Worm (Caenorhabditis elegans): Measurements from ENCODE around the gene best-19.

The best-19 gene

ce11 chrIV:283347-283746 lies at the start of gene best-19:
Gene best-19, plus strand, starts transcription at chrIV:283647.
- TF ChIP-seq fkh-10 (GFP tag; optimal IDR thresholded peaks at IDR 0.05) (peak; percentile 41), eor-1 (tag; optimal IDR thresholded peaks at IDR 0.05) (no peak)

ce11 chrIV:236138-236537 lies 47.3 kb upstream of the best-19 start:
- no peak for TF ChIP-seq pqm-1 (tag; optimal IDR thresholded peaks at IDR 0.05)
- TF ChIP-seq elt-2 (tag; optimal IDR thresholded peaks at IDR 0.05), result no peak
- TF ChIP-seq zag-1 (tag; optimal IDR thresholded peaks at IDR 0.05), result no peak
- TF ChIP-seq nhr-237 (tag; optimal IDR thresholded peaks at IDR 0.05), result no peak
- no peak for TF ChIP-seq egl-5 (tag; optimal IDR thresholded peaks at IDR 0.05)
- no peak for TF ChIP-seq hmg-11 (tag; optimal IDR thresholded peaks at IDR 0.05)
- no peak for TF ChIP-seq ceh-16 (tag; optimal IDR thresholded peaks at IDR 0.05)
- TF ChIP-seq nhr-43 (tag; optimal IDR thresholded peaks at IDR 0.05; ENCODE audit: poor library complexity, severe bottlenecking), result no peak
- TF ChIP-seq fkh-10 (GFP tag; optimal IDR thresholded peaks at IDR 0.05), result no peak
- TF ChIP-seq nfya-1 (tag; optimal IDR thresholded peaks at IDR 0.05; ENCODE audit: insufficient read depth), result no peak
- no peak for TF ChIP-seq elt-1 (tag; optimal IDR thresholded peaks at IDR 0.05)
- no peak for TF ChIP-seq aly-2 (tag; optimal IDR thresholded peaks at IDR 0.05)
- TF ChIP-seq unc-39 (tag; optimal IDR thresholded peaks at IDR 0.05), result no peak
- no peak for TF ChIP-seq ztf-11 (tag; optimal IDR thresholded peaks at IDR 0.05)
- TF ChIP-seq snpc-4 (tag; optimal IDR thresholded peaks at IDR 0.05), result no peak
- no peak for TF ChIP-seq skn-1 (tag; optimal IDR thresholded peaks at IDR 0.05)
- no peak for TF ChIP-seq sea-2 (GFP tag; optimal IDR thresholded peaks at IDR 0.05)
- TF ChIP-seq ztf-4 (tag; optimal IDR thresholded peaks at IDR 0.05), result no peak

ce11 chrIV:237350-237749 lies 46.1 kb upstream of the best-19 start, which contains the start of gene ints-13:
Gene ints-13, minus strand, starts transcription at chrIV:237450.
- TF ChIP-seq nhr-67 (tag; optimal IDR thresholded peaks at IDR 0.05) (no peak), pqm-1 (tag; optimal IDR thresholded peaks at IDR 0.05) (no peak), fkh-10 (GFP tag; optimal IDR thresholded peaks at IDR 0.05) (no peak), snpc-4 (tag; optimal IDR thresholded peaks at IDR 0.05) (no peak), nhr-43 (tag; optimal IDR thresholded peaks at IDR 0.05; ENCODE audit: poor library complexity, severe bottlenecking) (no peak), fkh-2 (tag; optimal IDR thresholded peaks at IDR 0.05) (no peak), nhr-11 (tag; optimal IDR thresholded peaks at IDR 0.05) (no peak), nhr-23 (tag; optimal IDR thresholded peaks at IDR 0.05) (no peak), ZK546.5 (tag; optimal IDR thresholded peaks at IDR 0.05) (no peak), ceh-28 (tag; optimal IDR thresholded peaks at IDR 0.05) (no peak), elt-2 (tag; optimal IDR thresholded peaks at IDR 0.05) (no peak), R02D3.7 (tag; optimal IDR thresholded peaks at IDR 0.05) (no peak), pha-4 (tag; optimal IDR thresholded peaks at IDR 0.05) (no peak), ceh-16 (tag; optimal IDR thresholded peaks at IDR 0.05) (no peak), nhr-25 (tag; optimal IDR thresholded peaks at IDR 0.05) (no peak), ceh-9 (tag; optimal IDR thresholded peaks at IDR 0.05) (no peak), fos-1 (tag; optimal IDR thresholded peaks at IDR 0.05) (no peak), nhr-76 (tag; optimal IDR thresholded peaks at IDR 0.05) (no peak), nhr-12 (tag; optimal IDR thresholded peaks at IDR 0.05) (no peak)

- TF ChIP-seq nhr-28 (tag; optimal IDR thresholded peaks at IDR 0.05) (no peak), nfya-1 (tag; optimal IDR thresholded peaks at IDR 0.05; ENCODE audit: insufficient read depth) (peak; percentile 48), unc-39 (tag; optimal IDR thresholded peaks at IDR 0.05) (no peak), fkh-2 (tag; optimal IDR thresholded peaks at IDR 0.05) (no peak), fos-1 (tag; optimal IDR thresholded peaks at IDR 0.05) (no peak), lin-15B (tag; optimal IDR thresholded peaks at IDR 0.05) (peak; percentile 41), elt-2 (tag; optimal IDR thresholded peaks at IDR 0.05) (peak; percentile 14), ceh-82 (tag; optimal IDR thresholded peaks at IDR 0.05) (no peak), jun-1 (tag; optimal IDR thresholded peaks at IDR 0.05) (no peak), hmg-11 (tag; optimal IDR thresholded peaks at IDR 0.05) (peak; percentile 29), nhr-25 (tag; optimal IDR thresholded peaks at IDR 0.05) (no peak), nhr-12 (tag; optimal IDR thresholded peaks at IDR 0.05) (no peak)
Measured at ce11 chrIV:240257-240754, 43.1 kb upstream of the best-19 start, which contains the start of the genes fnta-1 and cogc-8. Gene fnta-1, minus strand, starts transcription at chrIV:240307. Gene cogc-8, plus strand, starts transcription at chrIV:240451.
